Fruit fly (Drosophila melanogaster): ENCODE measurements around the gene CG7523.

DNA sequence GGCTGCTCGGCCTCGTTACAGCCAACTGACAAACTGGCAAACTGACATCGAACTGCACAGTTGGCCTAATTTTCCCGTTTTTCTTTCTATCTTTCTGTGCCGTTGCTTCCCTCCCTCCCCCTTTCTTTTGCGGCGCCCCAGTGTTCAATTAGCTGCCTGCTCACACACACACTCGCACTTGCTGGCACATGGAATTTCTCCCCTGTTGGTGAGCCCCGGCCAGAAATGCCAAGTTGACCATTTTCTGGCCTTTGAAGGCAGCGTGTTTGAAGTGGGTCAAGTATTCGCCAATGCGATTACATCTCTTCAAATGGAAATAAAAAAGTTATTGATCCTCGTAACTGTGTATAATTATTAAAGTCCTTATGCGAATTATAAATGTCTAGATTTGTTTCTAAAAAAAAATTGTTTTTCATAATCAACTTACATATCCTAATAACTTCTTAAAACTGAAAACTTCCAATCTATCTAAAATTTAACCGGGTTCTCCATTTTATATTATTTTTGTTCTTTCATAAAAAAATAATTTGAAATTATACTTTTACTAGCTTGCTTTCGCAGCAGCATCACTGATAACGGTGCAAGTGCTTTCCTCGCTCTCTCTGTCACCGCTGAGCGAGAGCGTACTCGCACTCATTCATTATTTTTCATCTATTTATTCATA, 10.1 kb upstream of the CG7523 start:
- TF ChIP-seq wdn (GFP tag; IDR thresholded peaks at IDR 0.05) = no peak
- TF ChIP-seq CG10147 (GFP tag; optimal IDR thresholded peaks at IDR 0.05) = peak; percentile 40
- no peak for TF ChIP-seq CG4404 (GFP tag; IDR thresholded peaks at IDR 0.05)
- 0 out of 4 replicates have a peak, but pooled peaks have one; percentile 63 for TF ChIP-seq chinmo (GFP tag; IDR thresholded peaks at IDR 0.05; ENCODE audit: partially characterized antibody)
- TF ChIP-seq lilli (GFP tag; optimal IDR thresholded peaks at IDR 0.05) = peak; percentile 40
- TF ChIP-seq Sox100B (GFP tag; optimal IDR thresholded peaks at IDR 0.05) = no peak
- no peak for TF ChIP-seq usp (GFP tag; optimal IDR thresholded peaks at IDR 0.05)
- no peak for TF ChIP-seq CG7271 (tag; optimal IDR thresholded peaks at IDR 0.05)
